Fruit fly (Drosophila melanogaster) whole organism, embryonic: ENCODE measurements around the gene CG5181.

ENCODE experiments used
- BEAF-32 ChIP-seq: fragments of 200-800 bp; sonication (Bioruptor generic); optimal IDR thresholded peaks from 3 replicates; lab custom pipeline; 2017; ENCODE audit warnings: missing biosample characterization, missing genetic modification characterization, mild to moderate bottlenecking, moderate library complexity, missing genetic modification reagents
- CG10147 ChIP-seq: fragments of 200-800 bp; sonication (Bioruptor generic); optimal IDR thresholded peaks from 2 replicates; lab custom pipeline; 2019; ENCODE audit warnings: missing biosample characterization, mild to moderate bottlenecking, missing genetic modification characterization, moderate library complexity
- CG10209 ChIP-seq: fragments of 200-800 bp; sonication (Bioruptor generic); optimal IDR thresholded peaks from 3 replicates; lab custom pipeline; 2017; ENCODE audit warnings: missing biosample characterization, mild to moderate bottlenecking, missing genetic modification characterization, missing genetic modification reagents
- CG11093 ChIP-seq: fragments of 200-800 bp; sonication (Bioruptor generic); IDR thresholded peaks from 3 replicates; pipeline ENCODE4 v1.3.6; 2022; ENCODE audit warnings: missing biosample characterization, missing genetic modification characterization
- CG11398 ChIP-seq: fragments of 200-800 bp; sonication (Bioruptor generic); optimal IDR thresholded peaks from 2 replicates; lab custom pipeline; 2016; ENCODE audit warnings: missing biosample characterization, missing genetic modification characterization
- CG12391 ChIP-seq: fragments of 200-800 bp; sonication (Bioruptor generic); optimal IDR thresholded peaks from 3 replicates; lab custom pipeline; 2018; ENCODE audit warnings: missing biosample characterization, mild to moderate bottlenecking, missing genetic modification characterization, moderate library complexity
- CG14710 ChIP-seq: fragments of 200-800 bp; sonication (Bioruptor generic); optimal IDR thresholded peaks from 3 replicates; lab custom pipeline; 2019; ENCODE audit warnings: missing biosample characterization, mild to moderate bottlenecking, missing genetic modification characterization, moderate library complexity
- CG1529 ChIP-seq: fragments of 200-800 bp; sonication (Bioruptor generic); optimal IDR thresholded peaks from 3 replicates; lab custom pipeline; 2018; ENCODE audit warnings: missing biosample characterization, missing genetic modification characterization
- CG17328 ChIP-seq: fragments of 200-800 bp; sonication (Bioruptor generic); IDR thresholded peaks from 2 replicates; pipeline ENCODE4 v1.3.6; 2022; ENCODE audit warnings: missing biosample characterization, missing genetic modification characterization
- CG32772 ChIP-seq: fragments of 200-800 bp; sonication (Bioruptor generic); IDR thresholded peaks from 2 replicates; pipeline ENCODE4 v1.3.6; 2022; ENCODE audit warnings: missing biosample characterization, missing genetic modification characterization
- CG4282 ChIP-seq: fragments of 200-800 bp; sonication (Bioruptor generic); optimal IDR thresholded peaks from 2 replicates; lab custom pipeline; 2016; ENCODE audit warnings: missing biosample characterization, missing genetic modification characterization
- CG5245 ChIP-seq: fragments of 200-800 bp; sonication (Bioruptor generic); optimal IDR thresholded peaks from 3 replicates; lab custom pipeline; 2016; ENCODE audit warnings: missing biosample characterization, missing genetic modification characterization
- CG6175 ChIP-seq: fragments of 200-800 bp; sonication (Bioruptor generic); IDR thresholded peaks from 3 replicates; pipeline ENCODE4 v1.3.6; 2022; ENCODE audit warnings: missing biosample characterization, missing genetic modification characterization
- CG6683 ChIP-seq: fragments of 200-800 bp; sonication (Bioruptor generic); optimal IDR thresholded peaks from 2 replicates; lab custom pipeline; 2017; ENCODE audit warnings: missing biosample characterization, mild to moderate bottlenecking, missing genetic modification characterization, missing genetic modification reagents
- CG7745 ChIP-seq: fragments of 200-800 bp; sonication (Bioruptor generic); optimal IDR thresholded peaks from 2 replicates; lab custom pipeline; 2018; ENCODE audit warnings: missing biosample characterization, mild to moderate bottlenecking, missing genetic modification characterization, moderate library complexity
- CG7839 ChIP-seq: fragments of 200-800 bp; sonication (Bioruptor generic); optimal IDR thresholded peaks from 3 replicates; lab custom pipeline; 2018; ENCODE audit warnings: missing biosample characterization, mild to moderate bottlenecking, missing genetic modification characterization, moderate library complexity
- CG8478 ChIP-seq: fragments of >200 bp; optimal IDR thresholded peaks from 2 replicates; lab custom pipeline; 2018
- CG9609 ChIP-seq: fragments of 200-800 bp; sonication (Bioruptor generic); optimal IDR thresholded peaks from 3 replicates; lab custom pipeline; 2016; ENCODE audit warnings: missing biosample characterization, missing genetic modification characterization
- D ChIP-seq, 2 experiments: fragments of 200-800 bp in 1 of 2; fragments of >200 bp in 1 of 2; sonication (Bioruptor generic) in 1 of 2; optimal IDR thresholded peaks; 2 replicates in 1 of 2; 3 replicates in 1 of 2; lab custom pipeline; 2017; ENCODE audit warnings: mild to moderate bottlenecking in 1 of 2, missing biosample characterization in 1 of 2, missing genetic modification characterization in 1 of 2, missing genetic modification reagents in 1 of 2
- Dll ChIP-seq: fragments of 200-800 bp; sonication (Bioruptor generic); IDR thresholded peaks from 4 replicates; pipeline ENCODE4 v1.3.6; 2022; ENCODE audit warnings: missing biosample characterization, missing genetic modification characterization; ENCODE audit not compliant: partially characterized antibody
- H15 ChIP-seq: fragments of 200-800 bp; sonication (Bioruptor generic); IDR thresholded peaks from 3 replicates; pipeline ENCODE4 v1.3.6; 2022; ENCODE audit warnings: missing biosample characterization, missing genetic modification characterization
- HLHmδ ChIP-seq: fragments of 200-800 bp; sonication (Bioruptor generic); optimal IDR thresholded peaks from 2 replicates; lab custom pipeline; 2018; ENCODE audit warnings: missing biosample characterization, mild to moderate bottlenecking, missing genetic modification characterization, moderate library complexity
- Lim3 ChIP-seq: fragments of 200-800 bp; sonication (Bioruptor generic); IDR thresholded peaks from 2 replicates; pipeline ENCODE4 v1.3.6; 2022; ENCODE audit warnings: missing biosample characterization, missing genetic modification characterization
- Mad ChIP-seq: fragments of 200-800 bp; sonication (Bioruptor generic); optimal IDR thresholded peaks from 2 replicates; lab custom pipeline; 2016; ENCODE audit warnings: missing biosample characterization, missing genetic modification characterization
- Mrtf ChIP-seq: fragments of 200-800 bp; sonication (Bioruptor generic); IDR thresholded peaks from 3 replicates; pipeline ENCODE4 v1.3.6; 2022; ENCODE audit warnings: missing biosample characterization, missing genetic modification characterization
- Poxn ChIP-seq: fragments of 200-800 bp; sonication (Bioruptor generic); IDR thresholded peaks from 2 replicates; pipeline ENCODE4 v1.3.6; 2022; ENCODE audit warnings: missing biosample characterization, missing genetic modification characterization
- Rfx ChIP-seq: fragments of 200-800 bp; sonication (Bioruptor generic); IDR thresholded peaks from 2 replicates; pipeline ENCODE4 v1.3.6; 2022; ENCODE audit warnings: missing biosample characterization, missing genetic modification characterization
- Sox100B ChIP-seq: fragments of 200-800 bp; sonication (Bioruptor generic); optimal IDR thresholded peaks from 3 replicates; lab custom pipeline; 2018; ENCODE audit warnings: missing biosample characterization, mild to moderate bottlenecking, missing genetic modification characterization
- Sox102F ChIP-seq: fragments of 200-800 bp; sonication (Bioruptor generic); optimal IDR thresholded peaks from 2 replicates; lab custom pipeline; 2018; ENCODE audit warnings: missing biosample characterization, mild to moderate bottlenecking, missing genetic modification characterization, moderate library complexity
- Stat92E ChIP-seq, 3 experiments: fragments of >200 bp in 2 of 3; fragments of 200-800 bp in 1 of 3; sonication (Bioruptor generic) in 1 of 3; optimal IDR thresholded peaks; 2 replicates each; lab custom pipeline; 2017 to 2019; ENCODE audit warnings: missing biosample characterization in 3 of 3, missing genetic modification characterization in 3 of 3, mild to moderate bottlenecking in 1 of 3, moderate library complexity in 1 of 3
- abd-A ChIP-seq: fragments of 200-800 bp; sonication (Bioruptor generic); optimal IDR thresholded peaks from 3 replicates; lab custom pipeline; 2019; ENCODE audit warnings: missing biosample characterization, mild to moderate bottlenecking, missing genetic modification characterization, moderate library complexity
- bsh ChIP-seq, 2 experiments: fragments of 200-800 bp; sonication (Bioruptor generic); optimal IDR thresholded peaks; 2 replicates each; lab custom pipeline; 2017 to 2018; ENCODE audit warnings: mild to moderate bottlenecking in 2 of 2, missing biosample characterization in 2 of 2, missing genetic modification characterization in 2 of 2, moderate library complexity in 1 of 2
- caup ChIP-seq: fragments of 200-800 bp; sonication (Bioruptor generic); optimal IDR thresholded peaks from 3 replicates; lab custom pipeline; 2017; ENCODE audit warnings: missing biosample characterization, mild to moderate bottlenecking, missing genetic modification characterization, moderate library complexity; ENCODE audit not compliant: severe bottlenecking
- crol ChIP-seq: fragments of 200-800 bp; sonication (Bioruptor generic); IDR thresholded peaks from 2 replicates; pipeline ENCODE4 v1.3.6; 2022; ENCODE audit warnings: missing biosample characterization, missing genetic modification characterization
- gem ChIP-seq: fragments of 200-800 bp; sonication (Bioruptor generic); optimal IDR thresholded peaks from 2 replicates; lab custom pipeline; 2019; ENCODE audit warnings: missing biosample characterization, mild to moderate bottlenecking, missing genetic modification characterization, moderate library complexity
- gsb ChIP-seq: fragments of 200-800 bp; sonication (Bioruptor generic); IDR thresholded peaks from 2 replicates; pipeline ENCODE4 v1.3.6; 2022; ENCODE audit warnings: missing biosample characterization, missing genetic modification characterization
- her ChIP-seq: fragments of 200-800 bp; sonication (Bioruptor generic); optimal IDR thresholded peaks from 2 replicates; lab custom pipeline; 2016; ENCODE audit warnings: missing biosample characterization, missing genetic modification characterization
- lbe ChIP-seq: fragments of 200-800 bp; sonication (Bioruptor generic); optimal IDR thresholded peaks from 2 replicates; lab custom pipeline; 2016; ENCODE audit warnings: missing biosample characterization, mild to moderate bottlenecking, missing genetic modification characterization
- psq ChIP-seq: fragments of 200-800 bp; sonication (Bioruptor generic); optimal IDR thresholded peaks from 2 replicates; lab custom pipeline; 2017; ENCODE audit warnings: missing biosample characterization, missing genetic modification characterization
- pum ChIP-seq: fragments of 200-800 bp; sonication (Bioruptor generic); optimal IDR thresholded peaks from 2 replicates; lab custom pipeline; 2016; ENCODE audit warnings: missing biosample characterization, missing genetic modification characterization
- pzg ChIP-seq: fragments of 200-800 bp; sonication (Bioruptor generic); optimal IDR thresholded peaks from 3 replicates; lab custom pipeline; 2018; ENCODE audit warnings: missing biosample characterization, mild to moderate bottlenecking, missing genetic modification characterization, moderate library complexity
- ro ChIP-seq: fragments of 200-800 bp; sonication (Bioruptor generic); IDR thresholded peaks from 2 replicates; pipeline ENCODE4 v1.3.6; 2022; ENCODE audit warnings: missing biosample characterization, missing genetic modification characterization
- sr ChIP-seq: fragments of 200-800 bp; sonication (Bioruptor generic); IDR thresholded peaks from 3 replicates; pipeline ENCODE4 v1.3.6; 2022; ENCODE audit warnings: missing biosample characterization, missing genetic modification characterization
- tap ChIP-seq: fragments of 200-800 bp; optimal IDR thresholded peaks from 3 replicates; lab custom pipeline; 2019; ENCODE audit warnings: missing biosample characterization, mild to moderate bottlenecking, missing genetic modification characterization, moderate library complexity
- tna ChIP-seq: fragments of 200-800 bp; sonication (Bioruptor generic); IDR thresholded peaks from 2 replicates; pipeline ENCODE4 v1.3.6; 2022; ENCODE audit warnings: missing biosample characterization, missing genetic modification characterization; ENCODE audit not compliant: partially characterized antibody
- tx ChIP-seq: fragments of 200-800 bp; sonication (Bioruptor generic); optimal IDR thresholded peaks from 2 replicates; lab custom pipeline; 2016; ENCODE audit warnings: missing biosample characterization, missing genetic modification characterization
- yki ChIP-seq: fragments of >200 bp; optimal IDR thresholded peaks from 3 replicates; lab custom pipeline; 2018
- zfh1 ChIP-seq: fragments of 200-800 bp; sonication (Bioruptor generic); IDR thresholded peaks from 3 replicates; pipeline ENCODE4 v1.3.6; 2022; ENCODE audit warnings: missing biosample characterization, missing genetic modification characterization
- zfh2 ChIP-seq: fragments of 200-800 bp; sonication (Bioruptor generic); optimal IDR thresholded peaks from 2 replicates; lab custom pipeline; 2016; ENCODE audit warnings: missing biosample characterization, missing genetic modification characterization

Gene CG5181

dm6 chr2L:7422429-7423283, 13.0 kb upstream of the CG5181 start (continued):
- no peak for TF ChIP-seq CG14710 (tag; lab: Kevin White, UChicago)
- no peak for TF ChIP-seq CG4282
- TF ChIP-seq CG17328 (GFP tag; lab: Robert Waterston, UW) = no peak
- TF ChIP-seq BEAF-32 (GFP tag; lab: Kevin White, UChicago) = no peak
- TF ChIP-seq sr (GFP tag; lab: Robert Waterston, UW) = 0 out of 3 replicates have a peak, but pooled peaks have one; percentile 21
- TF ChIP-seq CG8478 (lab: Kevin White, UChicago) = no peak
- peak; percentile 27 for TF ChIP-seq gem (tag; lab: Kevin White, UChicago)
- no peak for TF ChIP-seq Stat92E (GFP tag; optimal IDR thresholded peaks at IDR 0.05; lab: Kevin White, UChicago)
- TF ChIP-seq tna (GFP tag; lab: Robert Waterston, UW) = no peak
- TF ChIP-seq Mrtf = no peak
- TF ChIP-seq Lim3 (GFP tag; lab: Robert Waterston, UW) = no peak
- peak in 1 of 2 experiments; percentile 73 for TF ChIP-seq bsh (GFP tag; optimal IDR thresholded peaks at IDR 0.05; lab: Kevin White, UChicago)
- no peak for TF ChIP-seq D (optimal IDR thresholded peaks at IDR 0.05; lab: Kevin White, UChicago)
- no peak for TF ChIP-seq D (GFP tag; optimal IDR thresholded peaks at IDR 0.05; lab: Kevin White, UChicago)
- no peak for TF ChIP-seq pum (GFP tag; lab: Kevin White, UChicago)
- TF ChIP-seq CG32772 (GFP tag; lab: Robert Waterston, UW) = no peak
- TF ChIP-seq HLHmδ (GFP tag; lab: Kevin White, UChicago) = no peak
- TF ChIP-seq gsb (GFP tag; lab: Robert Waterston, UW) = 0 out of 2 replicates have a peak, but pooled peaks have one; percentile 13
- peak; percentile 2 for TF ChIP-seq CG12391 (tag; lab: Kevin White, UChicago)
- TF ChIP-seq H15 (GFP tag; lab: Robert Waterston, UW) = 0 out of 3 replicates have a peak, but pooled peaks have one; percentile 11
- no peak for TF ChIP-seq her (GFP tag; lab: Kevin White, UChicago)
- 0 out of 3 replicates have a peak, but pooled peaks have one; percentile 25 for TF ChIP-seq CG6175 (GFP tag; lab: Robert Waterston, UW)
- peak; percentile 97 for TF ChIP-seq crol (GFP tag; lab: Robert Waterston, UW)
- TF ChIP-seq Sox100B (GFP tag; lab: Kevin White, UChicago) = peak; percentile 4
- TF ChIP-seq zfh2 (GFP tag; lab: Kevin White, UChicago) = no peak
- no peak for TF ChIP-seq abd-A
- no peak for TF ChIP-seq CG10147 (GFP tag; lab: Kevin White, UChicago)
- no peak for TF ChIP-seq Poxn (GFP tag; lab: Robert Waterston, UW)
- TF ChIP-seq lbe (GFP tag; lab: Kevin White, UChicago) = no peak
- TF ChIP-seq Dll (GFP tag; lab: Robert Waterston, UW) = no peak
- TF ChIP-seq caup (GFP tag; lab: Kevin White, UChicago) = no peak
- TF ChIP-seq CG11093 (GFP tag; lab: Robert Waterston, UW) = no peak
- no peak for TF ChIP-seq yki
- peak; percentile 14 for TF ChIP-seq Sox102F (GFP tag; lab: Kevin White, UChicago)
- no peak for TF ChIP-seq psq (GFP tag; lab: Kevin White, UChicago)
- no peak for TF ChIP-seq Mad (GFP tag; lab: Kevin White, UChicago)
- TF ChIP-seq CG7745 (tag; lab: Kevin White, UChicago) = no peak
- no peak for TF ChIP-seq CG7839 (tag; lab: Kevin White, UChicago)
- no peak for TF ChIP-seq CG9609 (GFP tag; lab: Kevin White, UChicago)
- TF ChIP-seq Rfx (GFP tag; lab: Robert Waterston, UW) = no peak
- TF ChIP-seq CG1529 (GFP tag; lab: Kevin White, UChicago) = no peak
- TF ChIP-seq tap (tag; lab: Kevin White, UChicago) = no peak
- TF ChIP-seq CG5245 (GFP tag; lab: Kevin White, UChicago) = no peak
- TF ChIP-seq CG11398 (GFP tag; lab: Kevin White, UChicago) = no peak
- no peak for TF ChIP-seq pzg (GFP tag; lab: Kevin White, UChicago)
- no peak for TF ChIP-seq CG6683 (GFP tag; lab: Kevin White, UChicago)
- no peak for TF ChIP-seq tx (GFP tag; lab: Kevin White, UChicago)
- 0 out of 3 replicates have a peak, but pooled peaks have one; percentile 48 for TF ChIP-seq zfh1 (GFP tag; lab: Robert Waterston, UW)
- no peak for TF ChIP-seq ro (GFP tag; lab: Robert Waterston, UW)
- no peak for TF ChIP-seq CG10209 (GFP tag; lab: Kevin White, UChicago)
